Worm (Caenorhabditis elegans) whole organism, early embryonic: ENCODE measurements around the gene unc-112.

ENCODE experiments used
- aly-1 ChIP-seq: sonication (generic microtip); optimal IDR thresholded peaks from 2 replicates; lab custom pipeline; 2016; ENCODE audit warnings: missing genetic modification characterization, missing compliant biosample characterization
- ama-1 ChIP-seq: fragments of 150-350 bp; optimal IDR thresholded peaks from 2 replicates; lab custom pipeline; 2014
- ceh-36 ChIP-seq: sonication (generic microtip); optimal IDR thresholded peaks from 2 replicates; lab custom pipeline; 2016; ENCODE audit warnings: missing genetic modification characterization, inconsistent platforms, missing compliant biosample characterization
- flt-1 ChIP-seq: fragments of 200-800 bp; sonication (Bioruptor generic); IDR thresholded peaks from 2 replicates; pipeline ENCODE4 v1.3.6; 2022; ENCODE audit warnings: missing genetic modification characterization, missing compliant biosample characterization
- hmg-4 ChIP-seq: fragments of 200-800 bp; sonication (Bioruptor generic); optimal IDR thresholded peaks from 2 replicates; lab custom pipeline; 2018; ENCODE audit warnings: mild to moderate bottlenecking, missing genetic modification characterization, missing compliant biosample characterization
- pes-1 ChIP-seq: fragments of 200-800 bp; sonication (Bioruptor generic); IDR thresholded peaks from 2 replicates; pipeline ENCODE4 v1.3.6; 2022; ENCODE audit warnings: missing genetic modification reagents, missing genetic modification characterization, missing compliant biosample characterization
- scrt-1 ChIP-seq: fragments of 200-800 bp; sonication (Bioruptor generic); IDR thresholded peaks from 2 replicates; pipeline ENCODE4 v1.3.6; 2022; ENCODE audit warnings: missing genetic modification characterization, missing compliant biosample characterization
- sea-1 ChIP-seq: fragments of 200-800 bp; sonication (Bioruptor generic); conservative IDR thresholded peaks from 2 replicates; pipeline ENCODE4 v1.3.6; 2022; ENCODE audit warnings: missing genetic modification characterization, missing compliant biosample characterization
- tbx-37 ChIP-seq: fragments of 200-800 bp; sonication (Bioruptor generic); conservative IDR thresholded peaks from 2 replicates; pipeline ENCODE4 v1.3.6; 2022; ENCODE audit warnings: missing genetic modification reagents, missing genetic modification characterization, missing compliant biosample characterization

DNA sequence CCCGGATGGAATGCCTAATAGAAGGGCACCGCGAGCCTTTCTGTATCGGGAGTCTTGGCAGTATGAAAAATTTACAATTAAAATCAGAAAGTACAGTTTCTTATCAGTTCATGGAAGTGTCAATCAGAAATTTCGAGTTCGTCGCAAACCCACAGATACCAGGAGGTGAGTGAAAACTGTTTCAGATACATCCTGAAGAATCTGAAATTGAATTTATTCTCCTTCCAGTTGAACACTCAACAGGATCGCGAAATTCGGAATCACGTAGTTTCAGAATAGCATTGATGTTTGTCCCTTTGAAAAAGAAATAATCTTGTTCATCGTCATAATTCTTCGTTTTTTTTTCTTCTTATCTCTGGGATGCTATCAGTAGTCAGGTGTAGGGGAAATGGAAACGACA is 19.7 kb upstream of the unc-112 start, which contains the start of gene fbxa-147:
- TF ChIP-seq scrt-1 (GFP tag; lab: Robert Waterston, UW) (no peak), pes-1 (GFP tag; lab: Robert Waterston, UW) (no peak), tbx-37 (GFP tag; lab: Robert Waterston, UW) (no peak), sea-1 (GFP tag; lab: Robert Waterston, UW) (no peak), flt-1 (GFP tag; lab: Robert Waterston, UW) (no peak), ama-1 (lab: Kevin White, UChicago) (no peak), ceh-36 (tag; lab: Kevin White, UChicago) (no peak), hmg-4 (GFP tag; lab: Kevin White, UChicago) (no peak), aly-1 (tag; lab: Kevin White, UChicago) (no peak)
